Worm (Caenorhabditis elegans) whole organism, late embryonic: ENCODE data around the gene K02E11.5.

Source experiments
- K09A11.1 ChIP-seq: sonication (generic microtip); optimal IDR thresholded peaks from 2 replicates; lab custom pipeline; 2017; ENCODE audit warnings: antibody characterized with exemption, mild to moderate bottlenecking, missing genetic modification characterization, missing compliant biosample characterization; ENCODE audit not compliant: insufficient read depth
- ama-1 ChIP-seq: fragments of 150-350 bp; optimal IDR thresholded peaks from 2 replicates; lab custom pipeline; 2014
- ceh-18 ChIP-seq: sonication (generic microtip); optimal IDR thresholded peaks from 2 replicates; lab custom pipeline; 2016; ENCODE audit warnings: missing genetic modification characterization, missing compliant biosample characterization
- ceh-19 ChIP-seq: fragments of 200-800 bp; sonication (Bioruptor generic); optimal IDR thresholded peaks from 2 replicates; lab custom pipeline; 2018; ENCODE audit warnings: mild to moderate bottlenecking, missing genetic modification characterization, missing compliant biosample characterization
- ceh-6 ChIP-seq: fragments of 200-800 bp; sonication (Bioruptor generic); optimal IDR thresholded peaks from 2 replicates; lab custom pipeline; 2018; ENCODE audit warnings: mild to moderate bottlenecking, missing genetic modification characterization, missing compliant biosample characterization
- fkh-10 ChIP-seq: fragments of 150-350 bp; optimal IDR thresholded peaks from 2 replicates; lab custom pipeline; 2014; ENCODE audit warnings: missing biosample characterization, missing genetic modification reagents, missing genetic modification characterization
- madf-2 ChIP-seq: sonication (generic microtip); optimal IDR thresholded peaks from 2 replicates; lab custom pipeline; 2017; ENCODE audit warnings: missing genetic modification characterization, missing compliant biosample characterization
- nfya-1 ChIP-seq: sonication (generic microtip); optimal IDR thresholded peaks from 2 replicates; lab custom pipeline; 2017; ENCODE audit warnings: missing genetic modification characterization, mild to moderate bottlenecking, missing compliant biosample characterization, antibody characterized with exemption, moderate library complexity
- nhr-11 ChIP-seq: fragments of 150-350 bp; optimal IDR thresholded peaks from 2 replicates; lab custom pipeline; 2014; ENCODE audit warnings: missing biosample characterization, missing genetic modification characterization
- nhr-232 ChIP-seq: sonication (generic microtip); optimal IDR thresholded peaks from 2 replicates; lab custom pipeline; 2016; ENCODE audit warnings: missing genetic modification characterization, missing compliant biosample characterization
- pros-1 ChIP-seq: fragments of 150-350 bp; optimal IDR thresholded peaks from 2 replicates; lab custom pipeline; 2014; ENCODE audit warnings: missing biosample characterization, missing genetic modification reagents, missing genetic modification characterization
- sdc-2 ChIP-seq: sonication (generic microtip); optimal IDR thresholded peaks from 2 replicates; lab custom pipeline; 2016; ENCODE audit warnings: missing genotype, missing genetic modification characterization, missing compliant biosample characterization

ce11 chrV:14223141-14223540 lies 29.0 kb upstream of the K02E11.5 start:
- TF ChIP-seq K09A11.1 (no peak), sdc-2 (tag; lab: Kevin White, UChicago) (no peak), nhr-232 (tag; lab: Kevin White, UChicago) (no peak), nfya-1 (tag; lab: Kevin White, UChicago) (no peak), ceh-6 (GFP tag; lab: Kevin White, UChicago) (no peak), madf-2 (tag; lab: Kevin White, UChicago) (no peak), fkh-10 (no peak), pros-1 (no peak), ceh-19 (no peak), ama-1 (lab: Kevin White, UChicago) (no peak), nhr-11 (tag; lab: Kevin White, UChicago) (no peak), ceh-18 (tag; lab: Kevin White, UChicago) (no peak)
